Worm (Caenorhabditis elegans) whole organism, L4/young adult: ENCODE results near the gene mrpl-2.

Experiments
- W03F9.2 ChIP-seq: fragments of 150-350 bp; optimal IDR thresholded peaks from 2 replicates; lab custom pipeline; 2014; ENCODE audit warnings: missing biosample characterization, missing genetic modification characterization
- dao-5 ChIP-seq: sonication (generic microtip); optimal IDR thresholded peaks from 2 replicates; lab custom pipeline; 2016; ENCODE audit warnings: missing genotype, missing genetic modification characterization, moderate library complexity, missing compliant biosample characterization
- him-1 ChIP-seq: sonication (generic microtip); optimal IDR thresholded peaks from 2 replicates; lab custom pipeline; 2016; ENCODE audit warnings: missing genotype, missing genetic modification reagents, missing genetic modification characterization, missing compliant biosample characterization

ce11 chrIV:741831-742230 lies 31.2 kb upstream of the mrpl-2 start:
- TF ChIP-seq him-1 (tag; lab: Kevin White, UChicago) (no peak), dao-5 (no peak), W03F9.2 (tag; lab: Kevin White, UChicago) (no peak)
